Worm (Caenorhabditis elegans): ENCODE results near the gene Y105C5B.1.

Gene Y105C5B.1

ce11 chrIV:15870356-15870755, at the start of gene Y105C5B.1:
Gene Y105C5B.1 (plus strand): TSS chrIV:15870656.
- TF ChIP-seq pha-4 (tag; optimal IDR thresholded peaks at IDR 0.05), result no peak

DNA sequence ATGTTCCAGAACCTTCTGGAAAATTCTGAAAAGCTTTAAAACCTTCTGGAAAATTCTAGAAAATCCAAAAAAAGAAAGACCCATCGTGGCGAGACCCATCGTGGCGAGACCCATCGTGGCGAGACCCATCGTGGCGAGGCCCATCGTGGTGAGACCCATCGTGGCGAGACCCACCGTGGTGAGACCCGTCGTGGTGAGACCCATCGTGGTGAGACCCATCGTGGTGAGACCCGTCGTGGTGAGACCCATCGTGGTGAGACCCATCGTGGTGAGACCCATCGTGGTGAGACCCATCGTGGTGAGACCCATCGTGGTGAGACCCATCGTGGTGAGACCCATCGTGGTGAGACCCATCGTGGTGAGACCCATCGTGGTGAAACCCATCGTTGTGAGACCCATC, 43.9 kb upstream of the Y105C5B.1 start:
- TF ChIP-seq hsf-1 (GFP tag; IDR thresholded peaks at IDR 0.05) (peak; percentile 86), egrh-3 (GFP tag; IDR thresholded peaks at IDR 0.05) (peak; percentile 54; the same call in 1 of the 2 replicates), F33H1.4 (GFP tag; IDR thresholded peaks at IDR 0.05) (peak; percentile 40), madf-3 (GFP tag; IDR thresholded peaks at IDR 0.05) (0 out of 2 replicates have a peak, but pooled peaks have one; percentile 49)

ce11 chrIV:15827322-15827721, 43.1 kb upstream of the Y105C5B.1 start:
- TF ChIP-seq hsf-1 (GFP tag; IDR thresholded peaks at IDR 0.05), result peak; percentile 91

ce11 chrIV:15844064-15844463, 26.4 kb upstream of the Y105C5B.1 start:
- TF ChIP-seq snpc-4 (GFP tag; optimal IDR thresholded peaks at IDR 0.05) (no peak), snpc-4 (tag; optimal IDR thresholded peaks at IDR 0.05) (peak in 2 of 4 experiments; percentile 50 to 54), ceh-40 (GFP tag; IDR thresholded peaks at IDR 0.05) (no peak), ekl-4 (GFP tag; IDR thresholded peaks at IDR 0.05) (no peak), pbrm-1 (GFP tag; IDR thresholded peaks at IDR 0.05) (no peak), B0336.3 (GFP tag; IDR thresholded peaks at IDR 0.05) (no peak), ceh-91 (GFP tag; IDR thresholded peaks at IDR 0.05) (no peak), nhr-27 (tag; optimal IDR thresholded peaks at IDR 0.05) (no peak), attf-6 (GFP tag; IDR thresholded peaks at IDR 0.05) (peak; percentile 57; the same call in 1 of the 2 replicates), tlf-1 (GFP tag; optimal IDR thresholded peaks at IDR 0.05) (no peak), egl-44 (GFP tag; IDR thresholded peaks at IDR 0.05) (no peak), him-1 (tag; optimal IDR thresholded peaks at IDR 0.05) (no peak)

DNA sequence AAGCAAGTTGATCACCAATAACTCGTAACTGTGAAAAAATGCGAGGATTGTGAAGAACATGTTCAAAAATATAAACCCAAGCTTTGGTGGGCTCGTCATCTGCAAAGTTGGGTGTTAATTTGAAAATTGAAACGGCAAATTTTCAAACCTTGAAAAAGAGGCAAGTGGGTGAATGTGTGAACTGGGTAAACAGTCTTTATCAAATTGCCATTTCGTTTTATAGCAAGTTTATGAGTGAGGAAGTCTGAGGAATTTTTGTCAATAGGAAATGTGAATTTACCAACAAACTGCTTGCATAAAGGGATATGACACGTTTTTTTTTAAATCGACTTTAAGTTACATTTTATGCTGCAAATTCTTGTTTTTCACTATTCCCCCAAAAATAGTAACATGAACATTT, 23.9 kb upstream of the Y105C5B.1 start, which contains the start of gene Y105C5A.1270:
Gene Y105C5A.1270 (minus strand): TSS at position 101 of the 400 bp plus-strand sequence.
- TF ChIP-seq nfyb-1 (GFP tag; IDR thresholded peaks at IDR 0.05), result no peak
- no peak for TF ChIP-seq F55B11.4 (tag; optimal IDR thresholded peaks at IDR 0.05; ENCODE audit: borderline replicate concordance, insufficient read depth)
- TF ChIP-seq snpc-3.4 (tag; optimal IDR thresholded peaks at IDR 0.05), result no peak
- TF ChIP-seq ztf-3 (GFP tag; optimal IDR thresholded peaks at IDR 0.05), result no peak
- no peak for TF ChIP-seq unc-62 (GFP tag; optimal IDR thresholded peaks at IDR 0.05)
- TF ChIP-seq hrde-1 (tag; optimal IDR thresholded peaks at IDR 0.05; ENCODE audit: borderline replicate concordance), result no peak
- no peak for TF ChIP-seq Y56A3A.18 (GFP tag; IDR thresholded peaks at IDR 0.05)
- TF ChIP-seq F37B4.10 (GFP tag; IDR thresholded peaks at IDR 0.05), result no peak
- TF ChIP-seq let-607 (tag; optimal IDR thresholded peaks at IDR 0.05), result no peak
- no peak for TF ChIP-seq repo-1 (tag; optimal IDR thresholded peaks at IDR 0.05)
- TF ChIP-seq unc-130 (GFP tag; optimal IDR thresholded peaks at IDR 0.05), result no peak
- TF ChIP-seq ceh-100 (GFP tag; IDR thresholded peaks at IDR 0.05), result no peak

ce11 chrIV:15847096-15847495, 23.4 kb upstream of the Y105C5B.1 start, which contains the start of gene Y105C5A.1269:
Gene Y105C5A.1269 (plus strand): TSS chrIV:15847396.
- no peak for TF ChIP-seq Y79H2A.3 (GFP tag; conservative IDR thresholded peaks at IDR 0.05)

Measured in whole organism, young adult.